6 worm cellular contexts compared by ENCODE assay signal in genomic region chrII:15173174-15173573, ce11.
A peak's percentile ranks its signal among the peaks of the same experiment; 100 is the strongest.
TF ChIP-seq lines count a peak whose summit lies in the region.

No protein-coding gene starts in this region.

TF ChIP-seq in whole organism, L1 larva, 84 proteins besides CTCF, POLR2A, EP300 and RAD21 (continues in another document):
- TF ChIP-seq skn-1 (tag; optimal IDR thresholded peaks at IDR 0.05; lab: Kevin White, UChicago) (peak; percentile 98), mdl-1 (tag; optimal IDR thresholded peaks at IDR 0.05; lab: Kevin White, UChicago) (peak in 1 of 2 experiments; percentile 35), C16A3.4 (tag; optimal IDR thresholded peaks at IDR 0.05; lab: Kevin White, UChicago) (no peak), nhr-76 (tag; optimal IDR thresholded peaks at IDR 0.05; lab: Kevin White, UChicago) (no peak), efl-1 (optimal IDR thresholded peaks at IDR 0.05; lab: Kevin White, UChicago) (peak; percentile 34 to 54), efl-1 (GFP tag; optimal IDR thresholded peaks at IDR 0.05 in 1 of 2; lab: Kevin White, UChicago) (peak; percentile 30 to 92), C34B4.2 (tag; optimal IDR thresholded peaks at IDR 0.05; lab: Kevin White, UChicago) (no peak), C04F5.9 (tag; optimal IDR thresholded peaks at IDR 0.05; lab: Kevin White, UChicago) (no peak), fkh-10 (GFP tag; optimal IDR thresholded peaks at IDR 0.05; lab: Kevin White, UChicago) (no peak), lin-39 (tag; optimal IDR thresholded peaks at IDR 0.05; lab: Kevin White, UChicago) (no peak), ces-1 (GFP tag; optimal IDR thresholded peaks at IDR 0.05; lab: Kevin White, UChicago) (no peak), snpc-4 (tag; optimal IDR thresholded peaks at IDR 0.05; lab: Kevin White, UChicago) (peak; percentile 11), hlh-4 (tag; optimal IDR thresholded peaks at IDR 0.05; lab: Kevin White, UChicago) (no peak), sptf-1 (tag; optimal IDR thresholded peaks at IDR 0.05; lab: Kevin White, UChicago) (no peak), tlp-1 (tag; optimal IDR thresholded peaks at IDR 0.05; lab: Kevin White, UChicago) (no peak), nhr-47 (tag; optimal IDR thresholded peaks at IDR 0.05; lab: Kevin White, UChicago) (peak; percentile 30)

TF ChIP-seq in whole organism, L2 larva, 48 proteins besides CTCF, POLR2A, EP300 and RAD21 (continues in another document):
- TF ChIP-seq skn-1 (tag; optimal IDR thresholded peaks at IDR 0.05; lab: Kevin White, UChicago) = peak; percentile 49
- no peak for TF ChIP-seq zag-1 (tag; optimal IDR thresholded peaks at IDR 0.05; lab: Kevin White, UChicago)
- TF ChIP-seq ztf-4 (tag; optimal IDR thresholded peaks at IDR 0.05; lab: Kevin White, UChicago) = no peak
- TF ChIP-seq unc-55 (GFP tag; optimal IDR thresholded peaks at IDR 0.05; lab: Kevin White, UChicago) = peak; percentile 58
- TF ChIP-seq lin-39 (tag; optimal IDR thresholded peaks at IDR 0.05; lab: Kevin White, UChicago) = no peak
- no peak for TF ChIP-seq Y55F3AM.14 (GFP tag; optimal IDR thresholded peaks at IDR 0.05; lab: Kevin White, UChicago)
- no peak for TF ChIP-seq unc-39 (tag; optimal IDR thresholded peaks at IDR 0.05; lab: Kevin White, UChicago)
- peak; percentile 5 for TF ChIP-seq gmeb-1 (tag; optimal IDR thresholded peaks at IDR 0.05; lab: Kevin White, UChicago)
- no peak for TF ChIP-seq ceh-16 (tag; optimal IDR thresholded peaks at IDR 0.05; lab: Kevin White, UChicago)
- TF ChIP-seq lsy-2 (tag; optimal IDR thresholded peaks at IDR 0.05; lab: Kevin White, UChicago) = peak in 1 of 2 experiments; percentile 1
- TF ChIP-seq ztf-1 (GFP tag; conservative IDR thresholded peaks at IDR 0.05; lab: Robert Waterston, UW) = no peak
- TF ChIP-seq nhr-6 (tag; optimal IDR thresholded peaks at IDR 0.05; lab: Kevin White, UChicago) = no peak
- no peak for TF ChIP-seq nhr-11 (tag; optimal IDR thresholded peaks at IDR 0.05; lab: Kevin White, UChicago)
- no peak for TF ChIP-seq crh-2 (tag; optimal IDR thresholded peaks at IDR 0.05; lab: Kevin White, UChicago)
- TF ChIP-seq nhr-77 (tag; optimal IDR thresholded peaks at IDR 0.05; lab: Kevin White, UChicago) = no peak
- no peak for TF ChIP-seq aly-2 (tag; optimal IDR thresholded peaks at IDR 0.05; lab: Kevin White, UChicago)

TF ChIP-seq in whole organism, L3 larva, 47 proteins besides CTCF, POLR2A, EP300 and RAD21:
- TF ChIP-seq pha-4 (tag; optimal IDR thresholded peaks at IDR 0.05; lab: Kevin White, UChicago) (peak; percentile 54), fkh-2 (tag; optimal IDR thresholded peaks at IDR 0.05; lab: Kevin White, UChicago) (no peak), lin-39 (tag; optimal IDR thresholded peaks at IDR 0.05; lab: Kevin White, UChicago) (peak; percentile 46), nfya-1 (tag; optimal IDR thresholded peaks at IDR 0.05; lab: Kevin White, UChicago; ENCODE audit: insufficient read depth) (peak; percentile 37), skn-1 (tag; optimal IDR thresholded peaks at IDR 0.05; lab: Kevin White, UChicago) (peak; percentile 76)

TF ChIP-seq in whole organism, L4 larva, 104 proteins besides CTCF, POLR2A, EP300 and RAD21 (continues in another document):
- TF ChIP-seq zfp-2 (tag; optimal IDR thresholded peaks at IDR 0.05; lab: Kevin White, UChicago) (no peak), fos-1 (tag; optimal IDR thresholded peaks at IDR 0.05; lab: Kevin White, UChicago) (no peak), gei-8 (GFP tag; optimal IDR thresholded peaks at IDR 0.05; lab: Kevin White, UChicago) (no peak), unc-130 (GFP tag; optimal IDR thresholded peaks at IDR 0.05; lab: Kevin White, UChicago) (no peak), lir-3 (tag; optimal IDR thresholded peaks at IDR 0.05; lab: Kevin White, UChicago) (no peak), lsy-2 (tag; optimal IDR thresholded peaks at IDR 0.05; lab: Kevin White, UChicago) (peak in 1 of 2 experiments; percentile 21), nhr-11 (tag; optimal IDR thresholded peaks at IDR 0.05; lab: Kevin White, UChicago) (peak; percentile 18), set-16 (GFP tag; IDR thresholded peaks at IDR 0.05; lab: Robert Waterston, UW) (no peak), hlh-11 (tag; optimal IDR thresholded peaks at IDR 0.05; lab: Kevin White, UChicago) (peak; percentile 23), dve-1 (tag; optimal IDR thresholded peaks at IDR 0.05; lab: Kevin White, UChicago; ENCODE audit: insufficient read depth) (peak; percentile 49), ceh-32 (tag; optimal IDR thresholded peaks at IDR 0.05; lab: Kevin White, UChicago; ENCODE audit: poor library complexity) (no peak), ztf-11 (tag; optimal IDR thresholded peaks at IDR 0.05; lab: Kevin White, UChicago) (no peak), hmg-1.1 (GFP tag; IDR thresholded peaks at IDR 0.05; lab: Robert Waterston, UW) (0 out of 2 replicates have a peak, but pooled peaks have one; percentile 49), mdl-1 (tag; optimal IDR thresholded peaks at IDR 0.05; lab: Kevin White, UChicago) (no peak), nhr-28 (tag; optimal IDR thresholded peaks at IDR 0.05; lab: Kevin White, UChicago) (peak; percentile 17), nhr-6 (tag; optimal IDR thresholded peaks at IDR 0.05; lab: Kevin White, UChicago) (peak; percentile 3), nhr-77 (tag; optimal IDR thresholded peaks at IDR 0.05; lab: Kevin White, UChicago) (no peak), lin-38 (GFP tag; IDR thresholded peaks at IDR 0.05; lab: Robert Waterston, UW) (no peak), attf-4 (tag; optimal IDR thresholded peaks at IDR 0.05; lab: Kevin White, UChicago) (no peak), nhr-237 (tag; optimal IDR thresholded peaks at IDR 0.05; lab: Kevin White, UChicago) (no peak)

TF ChIP-seq in whole organism, mixed stage, embryonic, 35 proteins besides CTCF, POLR2A, EP300 and RAD21:
- peak; percentile 23 for TF ChIP-seq pha-4 (tag; optimal IDR thresholded peaks at IDR 0.05; lab: Kevin White, UChicago)
- TF ChIP-seq unc-120 (tag; optimal IDR thresholded peaks at IDR 0.05; lab: Kevin White, UChicago; ENCODE audit: poor library complexity, severe bottlenecking) = peak; percentile 13
- TF ChIP-seq ceh-43 (GFP tag; optimal IDR thresholded peaks at IDR 0.05; lab: Kevin White, UChicago) = no peak

TF ChIP-seq in whole organism, young adult, 124 proteins besides CTCF, POLR2A, EP300 and RAD21:
- TF ChIP-seq aptf-3 (GFP tag; IDR thresholded peaks at IDR 0.05; lab: Robert Waterston, UW) (no peak), mcd-1 (GFP tag; IDR thresholded peaks at IDR 0.05; lab: Robert Waterston, UW) (no peak), tbp1 (GFP tag; optimal IDR thresholded peaks at IDR 0.05; lab: Kevin White, UChicago) (peak; percentile 2), dpff-1 (tag; optimal IDR thresholded peaks at IDR 0.05; lab: Kevin White, UChicago) (no peak), F55B11.4 (tag; optimal IDR thresholded peaks at IDR 0.05; lab: Kevin White, UChicago; ENCODE audit: borderline replicate concordance, insufficient read depth) (no peak), attf-3 (GFP tag; conservative IDR thresholded peaks at IDR 0.05; lab: Robert Waterston, UW) (no peak), him-1 (tag; optimal IDR thresholded peaks at IDR 0.05; lab: Kevin White, UChicago) (no peak), hmg-1.2 (GFP tag; IDR thresholded peaks at IDR 0.05; lab: Robert Waterston, UW) (peak; percentile 47; the same call in 1 of the 2 replicates), nfyb-1 (GFP tag; IDR thresholded peaks at IDR 0.05; lab: Robert Waterston, UW) (no peak), ztf-3 (GFP tag; optimal IDR thresholded peaks at IDR 0.05; lab: Kevin White, UChicago) (no peak), efl-1 (GFP tag; optimal IDR thresholded peaks at IDR 0.05; lab: Kevin White, UChicago) (no peak), cebp-1 (GFP tag; IDR thresholded peaks at IDR 0.05; lab: Robert Waterston, UW) (peak; percentile 90), cebp-1 (tag; optimal IDR thresholded peaks at IDR 0.05; lab: Kevin White, UChicago) (peak; percentile 97), ztf-22 (GFP tag; optimal IDR thresholded peaks at IDR 0.05; lab: Kevin White, UChicago) (no peak), rec-8 (tag; optimal IDR thresholded peaks at IDR 0.05; lab: Kevin White, UChicago) (no peak), ztf-25 (GFP tag; IDR thresholded peaks at IDR 0.05; lab: Robert Waterston, UW) (no peak), tbx-9 (tag; optimal IDR thresholded peaks at IDR 0.05; lab: Kevin White, UChicago; ENCODE audit: borderline replicate concordance) (no peak), Y79H2A.3 (GFP tag; conservative IDR thresholded peaks at IDR 0.05; lab: Robert Waterston, UW) (no peak), snpc-4 (GFP tag; optimal IDR thresholded peaks at IDR 0.05; lab: Kevin White, UChicago) (no peak), snpc-4 (tag; optimal IDR thresholded peaks at IDR 0.05; lab: Kevin White, UChicago) (no peak)
